Worm (Caenorhabditis elegans) whole organism, early embryonic: ENCODE data around the gene srx-116.

Experiments
- B0310.2 ChIP-seq: sonication (generic microtip); optimal IDR thresholded peaks from 2 replicates; lab custom pipeline; 2016; ENCODE audit warnings: mild to moderate bottlenecking, missing genetic modification characterization, missing compliant biosample characterization
- F13C5.2 ChIP-seq: sonication (generic microtip); optimal IDR thresholded peaks from 2 replicates; lab custom pipeline; 2017; ENCODE audit warnings: mild to moderate bottlenecking, missing genetic modification characterization, inconsistent platforms, missing compliant biosample characterization
- aly-1 ChIP-seq: sonication (generic microtip); optimal IDR thresholded peaks from 2 replicates; lab custom pipeline; 2016; ENCODE audit warnings: missing genetic modification characterization, missing compliant biosample characterization
- ama-1 ChIP-seq: fragments of 150-350 bp; optimal IDR thresholded peaks from 2 replicates; lab custom pipeline; 2014
- ceh-13 ChIP-seq: fragments of 200-800 bp; sonication (Bioruptor generic); optimal IDR thresholded peaks from 2 replicates; lab custom pipeline; 2018; ENCODE audit warnings: mild to moderate bottlenecking, missing genetic modification characterization, missing compliant biosample characterization
- ceh-36 ChIP-seq: sonication (generic microtip); optimal IDR thresholded peaks from 2 replicates; lab custom pipeline; 2016; ENCODE audit warnings: missing genetic modification characterization, inconsistent platforms, missing compliant biosample characterization
- ets-7 ChIP-seq: sonication (generic microtip); optimal IDR thresholded peaks from 2 replicates; lab custom pipeline; 2016; ENCODE audit warnings: missing genotype, missing genetic modification characterization, missing compliant biosample characterization
- flt-1 ChIP-seq: fragments of 200-800 bp; sonication (Bioruptor generic); IDR thresholded peaks from 2 replicates; pipeline ENCODE4 v1.3.6; 2022; ENCODE audit warnings: missing genetic modification characterization, missing compliant biosample characterization
- hmbx-1 ChIP-seq: sonication (generic microtip); optimal IDR thresholded peaks from 2 replicates; lab custom pipeline; 2016; ENCODE audit warnings: mild to moderate bottlenecking, missing genetic modification characterization, missing compliant biosample characterization
- hmg-4 ChIP-seq: fragments of 200-800 bp; sonication (Bioruptor generic); optimal IDR thresholded peaks from 2 replicates; lab custom pipeline; 2018; ENCODE audit warnings: mild to moderate bottlenecking, missing genetic modification characterization, missing compliant biosample characterization
- hnd-1 ChIP-seq: sonication (generic microtip); optimal IDR thresholded peaks from 2 replicates; lab custom pipeline; 2016; ENCODE audit warnings: missing genetic modification characterization, missing compliant biosample characterization
- pes-1 ChIP-seq: fragments of 200-800 bp; sonication (Bioruptor generic); IDR thresholded peaks from 2 replicates; pipeline ENCODE4 v1.3.6; 2022; ENCODE audit warnings: missing genetic modification reagents, missing genetic modification characterization, missing compliant biosample characterization
- scrt-1 ChIP-seq: fragments of 200-800 bp; sonication (Bioruptor generic); IDR thresholded peaks from 2 replicates; pipeline ENCODE4 v1.3.6; 2022; ENCODE audit warnings: missing genetic modification characterization, missing compliant biosample characterization
- sea-1 ChIP-seq: fragments of 200-800 bp; sonication (Bioruptor generic); conservative IDR thresholded peaks from 2 replicates; pipeline ENCODE4 v1.3.6; 2022; ENCODE audit warnings: missing genetic modification characterization, missing compliant biosample characterization
- tbx-11 ChIP-seq: fragments of 200-800 bp; sonication (Bioruptor generic); IDR thresholded peaks from 2 replicates; pipeline ENCODE4 v1.3.6; 2022; ENCODE audit warnings: missing genetic modification characterization, missing compliant biosample characterization
- tbx-37 ChIP-seq: fragments of 200-800 bp; sonication (Bioruptor generic); conservative IDR thresholded peaks from 2 replicates; pipeline ENCODE4 v1.3.6; 2022; ENCODE audit warnings: missing genetic modification reagents, missing genetic modification characterization, missing compliant biosample characterization
- tra-4 ChIP-seq: sonication (generic microtip); optimal IDR thresholded peaks from 2 replicates; lab custom pipeline; 2017; ENCODE audit warnings: missing genetic modification characterization, missing compliant biosample characterization

Gene srx-116

ce11 chrV:12695155-12695554 lies 24.4 kb downstream of the srx-116 start, which contains the start of gene parn-1:
parn-1 (minus strand) TSS chrV:12695255.
- TF ChIP-seq flt-1 (GFP tag; lab: Robert Waterston, UW) (no peak), hmg-4 (GFP tag; lab: Kevin White, UChicago) (no peak), tbx-11 (GFP tag; lab: Robert Waterston, UW) (no peak), B0310.2 (tag; lab: Kevin White, UChicago) (no peak), hmbx-1 (tag; lab: Kevin White, UChicago) (no peak), ceh-13 (no peak), pes-1 (GFP tag; lab: Robert Waterston, UW) (no peak), F13C5.2 (no peak), ets-7 (no peak), ama-1 (lab: Kevin White, UChicago) (no peak), sea-1 (no peak), tbx-37 (GFP tag; lab: Robert Waterston, UW) (no peak)

- no peak for TF ChIP-seq flt-1 (GFP tag; lab: Robert Waterston, UW)
- no peak for TF ChIP-seq hnd-1
- TF ChIP-seq ama-1 (lab: Kevin White, UChicago): no peak
- no peak for TF ChIP-seq sea-1
- TF ChIP-seq ceh-13: no peak
- TF ChIP-seq tbx-11 (GFP tag; lab: Robert Waterston, UW): no peak
- TF ChIP-seq pes-1 (GFP tag; lab: Robert Waterston, UW): no peak
- TF ChIP-seq tra-4: no peak
Observed at ce11 chrV:12695968-12696367, 25.3 kb downstream of the srx-116 start, which contains the start of gene K10C8.4. K10C8.4 (plus strand) TSS chrV:12696268.

ce11 chrV:12696790-12697189 lies 26.1 kb downstream of the srx-116 start:
- no peak for TF ChIP-seq ama-1 (lab: Kevin White, UChicago)
- TF ChIP-seq flt-1 (GFP tag; lab: Robert Waterston, UW): no peak
- no peak for TF ChIP-seq sea-1
- TF ChIP-seq B0310.2 (tag; lab: Kevin White, UChicago): no peak
- TF ChIP-seq hnd-1: no peak
- no peak for TF ChIP-seq tra-4

ce11 chrV:12697364-12697901 lies 26.7 kb downstream of the srx-116 start, which contains the start of gene istr-1:
istr-1 (plus strand) TSS chrV:12697858.
- TF ChIP-seq ceh-13 (no peak), hmg-4 (GFP tag; lab: Kevin White, UChicago) (no peak), tra-4 (no peak), tbx-37 (GFP tag; lab: Robert Waterston, UW) (no peak), pes-1 (GFP tag; lab: Robert Waterston, UW) (no peak), flt-1 (GFP tag; lab: Robert Waterston, UW) (no peak), aly-1 (tag; lab: Kevin White, UChicago) (no peak), scrt-1 (GFP tag; lab: Robert Waterston, UW) (no peak), F13C5.2 (no peak), ceh-36 (tag; lab: Kevin White, UChicago) (no peak), ama-1 (lab: Kevin White, UChicago) (no peak), sea-1 (no peak), hnd-1 (no peak), tbx-11 (GFP tag; lab: Robert Waterston, UW) (no peak), B0310.2 (tag; lab: Kevin White, UChicago) (no peak), ets-7 (no peak), hmbx-1 (tag; lab: Kevin White, UChicago) (no peak)

ce11 chrV:12701613-12702012 lies 30.9 kb downstream of the srx-116 start:
- TF ChIP-seq aly-1 (tag; lab: Kevin White, UChicago) (no peak), tbx-11 (GFP tag; lab: Robert Waterston, UW) (no peak), F13C5.2 (no peak), sea-1 (no peak), B0310.2 (tag; lab: Kevin White, UChicago) (no peak), ets-7 (no peak), hnd-1 (no peak), tra-4 (no peak), hmbx-1 (tag; lab: Kevin White, UChicago) (no peak), pes-1 (GFP tag; lab: Robert Waterston, UW) (no peak), hmg-4 (GFP tag; lab: Kevin White, UChicago) (no peak), ceh-13 (no peak), ceh-36 (tag; lab: Kevin White, UChicago) (no peak), scrt-1 (GFP tag; lab: Robert Waterston, UW) (no peak), ama-1 (lab: Kevin White, UChicago) (no peak), flt-1 (GFP tag; lab: Robert Waterston, UW) (no peak), tbx-37 (GFP tag; lab: Robert Waterston, UW) (no peak)

- TF ChIP-seq ets-7 (no peak), B0310.2 (tag; lab: Kevin White, UChicago) (no peak), hmbx-1 (tag; lab: Kevin White, UChicago) (no peak), pes-1 (GFP tag; lab: Robert Waterston, UW) (no peak), ceh-13 (no peak), F13C5.2 (no peak), hnd-1 (no peak), tra-4 (no peak), aly-1 (tag; lab: Kevin White, UChicago) (no peak), sea-1 (no peak), ceh-36 (tag; lab: Kevin White, UChicago) (no peak)
Observed at ce11 chrV:12704077-12704476, 33.4 kb downstream of the srx-116 start, which contains the start of gene R11D1.1. R11D1.1 (plus strand) TSS chrV:12704377.

ce11 chrV:12706511-12706910 lies 35.8 kb downstream of the srx-116 start:
- TF ChIP-seq hmg-4 (GFP tag; lab: Kevin White, UChicago): no peak
- TF ChIP-seq tra-4: no peak
- TF ChIP-seq tbx-37 (GFP tag; lab: Robert Waterston, UW): no peak
- TF ChIP-seq flt-1 (GFP tag; lab: Robert Waterston, UW): no peak
- TF ChIP-seq ceh-13: no peak
- TF ChIP-seq ets-7: no peak
- no peak for TF ChIP-seq ceh-36 (tag; lab: Kevin White, UChicago)
- TF ChIP-seq B0310.2 (tag; lab: Kevin White, UChicago): no peak
- no peak for TF ChIP-seq pes-1 (GFP tag; lab: Robert Waterston, UW)
- no peak for TF ChIP-seq hmbx-1 (tag; lab: Kevin White, UChicago)
- no peak for TF ChIP-seq aly-1 (tag; lab: Kevin White, UChicago)
- TF ChIP-seq hnd-1: no peak
- no peak for TF ChIP-seq sea-1
- TF ChIP-seq tbx-11 (GFP tag; lab: Robert Waterston, UW): no peak
- no peak for TF ChIP-seq F13C5.2
- no peak for TF ChIP-seq scrt-1 (GFP tag; lab: Robert Waterston, UW)
- no peak for TF ChIP-seq ama-1 (lab: Kevin White, UChicago)
